Worm (Caenorhabditis elegans) whole organism, young adult: ENCODE results near the gene Y67D8B.3.
A peak's percentile ranks its signal among the peaks of the same experiment; 100 is the strongest.

Experiments
- B0019.2 ChIP-seq: fragments of 200-800 bp; sonication (Bioruptor generic); conservative IDR thresholded peaks from 2 replicates; pipeline ENCODE4 v1.3.6; 2022; ENCODE audit warnings: missing genetic modification reagents, missing genetic modification characterization, missing compliant biosample characterization
- B0035.1 ChIP-seq: sonication (generic microtip); optimal IDR thresholded peaks from 2 replicates; lab custom pipeline; 2016; ENCODE audit warnings: missing genetic modification characterization, mild to moderate bottlenecking, missing compliant biosample characterization, missing genotype, missing genetic modification reagents
- D2030.7 ChIP-seq: fragments of 200-800 bp; sonication (Bioruptor generic); IDR thresholded peaks from 2 replicates; pipeline ENCODE4 v1.3.6; 2022; ENCODE audit warnings: missing genetic modification reagents, missing genetic modification characterization, missing compliant biosample characterization
- F22D6.2 ChIP-seq: sonication (generic microtip); optimal IDR thresholded peaks from 2 replicates; lab custom pipeline; 2016; ENCODE audit warnings: mild to moderate bottlenecking, missing genetic modification characterization, missing compliant biosample characterization
- F33H1.4 ChIP-seq: fragments of 200-800 bp; sonication (Bioruptor generic); IDR thresholded peaks from 2 replicates; pipeline ENCODE4 v1.3.6; 2022; ENCODE audit warnings: missing genetic modification reagents, missing genetic modification characterization, missing compliant biosample characterization
- F37B4.10 ChIP-seq: fragments of 200-800 bp; sonication (Bioruptor generic); IDR thresholded peaks from 2 replicates; pipeline ENCODE4 v1.3.6; 2022; ENCODE audit warnings: missing genetic modification characterization, missing compliant biosample characterization
- F55B11.4 ChIP-seq: sonication (generic microtip); optimal IDR thresholded peaks from 2 replicates; lab custom pipeline; 2016; ENCODE audit warnings: missing compliant biosample characterization, missing genetic modification characterization, borderline replicate concordance; ENCODE audit not compliant: insufficient read depth
- F57A8.1 ChIP-seq: fragments of 200-800 bp; sonication (Bioruptor generic); optimal IDR thresholded peaks from 2 replicates; lab custom pipeline; 2018; ENCODE audit warnings: mild to moderate bottlenecking, missing genetic modification characterization, moderate library complexity, missing compliant biosample characterization
- F57C9.4 ChIP-seq: sonication (generic microtip); optimal IDR thresholded peaks from 2 replicates; lab custom pipeline; 2017; ENCODE audit warnings: mild to moderate bottlenecking, missing genetic modification characterization, missing compliant biosample characterization
- K12H6.12 ChIP-seq: fragments of 200-800 bp; sonication (Bioruptor generic); optimal IDR thresholded peaks from 2 replicates; lab custom pipeline; 2018; ENCODE audit warnings: mild to moderate bottlenecking, missing genetic modification characterization, missing compliant biosample characterization
- T07F8.4 ChIP-seq: sonication (generic microtip); optimal IDR thresholded peaks from 2 replicates; lab custom pipeline; 2016; ENCODE audit warnings: mild to moderate bottlenecking, missing genetic modification characterization, moderate library complexity, missing compliant biosample characterization
- Y79H2A.3 ChIP-seq: fragments of 200-800 bp; sonication (Bioruptor generic); conservative IDR thresholded peaks from 2 replicates; pipeline ENCODE4 v1.3.6; 2022; ENCODE audit warnings: missing genetic modification reagents, missing genetic modification characterization, missing compliant biosample characterization
- Y95B8A.8 ChIP-seq: fragments of 200-800 bp; sonication (Bioruptor generic); IDR thresholded peaks from 2 replicates; pipeline ENCODE4 v1.3.6; 2022; ENCODE audit warnings: missing genetic modification reagents, missing genetic modification characterization, missing compliant biosample characterization
- ZK185.1 ChIP-seq: sonication (generic microtip); optimal IDR thresholded peaks from 2 replicates; lab custom pipeline; 2016; ENCODE audit warnings: mild to moderate bottlenecking, missing genetic modification characterization, missing compliant biosample characterization; ENCODE audit not compliant: poor library complexity, severe bottlenecking
- athp-1 ChIP-seq: sonication (generic microtip); optimal IDR thresholded peaks from 2 replicates; lab custom pipeline; 2017; ENCODE audit warnings: mild to moderate bottlenecking, missing genetic modification characterization, missing compliant biosample characterization
- ccch-3 ChIP-seq: fragments of 200-800 bp; sonication (Bioruptor generic); optimal IDR thresholded peaks from 2 replicates; lab custom pipeline; 2018; ENCODE audit warnings: mild to moderate bottlenecking, missing genetic modification characterization, missing compliant biosample characterization
- ceh-100 ChIP-seq: fragments of 200-800 bp; sonication (Bioruptor generic); IDR thresholded peaks from 2 replicates; pipeline ENCODE4 v1.3.6; 2022; ENCODE audit warnings: missing genetic modification reagents, missing genetic modification characterization, missing compliant biosample characterization
- ceh-79 ChIP-seq: sonication (generic microtip); optimal IDR thresholded peaks from 2 replicates; lab custom pipeline; 2017; ENCODE audit warnings: mild to moderate bottlenecking, missing genetic modification characterization, missing compliant biosample characterization
- ceh-91 ChIP-seq: fragments of 200-800 bp; sonication (Bioruptor generic); IDR thresholded peaks from 2 replicates; pipeline ENCODE4 v1.3.6; 2022; ENCODE audit warnings: missing genetic modification reagents, missing genetic modification characterization, missing compliant biosample characterization
- dox-1 ChIP-seq: fragments of 200-800 bp; sonication (Bioruptor generic); IDR thresholded peaks from 2 replicates; pipeline ENCODE4 v1.3.6; 2022; ENCODE audit warnings: missing genetic modification reagents, missing genetic modification characterization, missing compliant biosample characterization
- efl-1 ChIP-seq: fragments of 150-350 bp; optimal IDR thresholded peaks from 2 replicates; lab custom pipeline; 2014; ENCODE audit warnings: missing biosample characterization, missing genetic modification reagents, missing genetic modification characterization
- egl-44 ChIP-seq: fragments of 200-800 bp; sonication (Bioruptor generic); IDR thresholded peaks from 2 replicates; pipeline ENCODE4 v1.3.6; 2022; ENCODE audit warnings: missing genetic modification reagents, missing genetic modification characterization, missing compliant biosample characterization
- ekl-4 ChIP-seq: fragments of 200-800 bp; sonication (Bioruptor generic); IDR thresholded peaks from 2 replicates; pipeline ENCODE4 v1.3.6; 2022; ENCODE audit warnings: missing genetic modification reagents, missing genetic modification characterization, missing compliant biosample characterization
- gei-17 ChIP-seq: fragments of 200-800 bp; sonication (Bioruptor generic); optimal IDR thresholded peaks from 2 replicates; lab custom pipeline; 2018; ENCODE audit warnings: mild to moderate bottlenecking, missing genetic modification characterization, missing compliant biosample characterization
- hlh-12 ChIP-seq: sonication (generic microtip); optimal IDR thresholded peaks from 2 replicates; lab custom pipeline; 2016; ENCODE audit warnings: missing genetic modification characterization, missing compliant biosample characterization
- lag-1 ChIP-seq: fragments of 200-800 bp; sonication (Bioruptor generic); IDR thresholded peaks from 2 replicates; pipeline ENCODE4 v1.3.6; 2022; ENCODE audit warnings: missing genetic modification reagents, missing genetic modification characterization, missing compliant biosample characterization
- let-526 ChIP-seq: fragments of 200-800 bp; sonication (Bioruptor generic); IDR thresholded peaks from 2 replicates; pipeline ENCODE4 v1.3.6; 2022; ENCODE audit warnings: missing genetic modification reagents, missing genetic modification characterization, missing compliant biosample characterization
- let-607 ChIP-seq, 2 experiments: fragments of 200-800 bp in 1 of 2; sonication (Bioruptor generic) in 1 of 2; sonication (generic microtip) in 1 of 2; optimal IDR thresholded peaks; 2 replicates each; lab custom pipeline; 2016 to 2018; ENCODE audit warnings: mild to moderate bottlenecking in 2 of 2, missing compliant biosample characterization in 2 of 2, missing genetic modification characterization in 2 of 2, moderate library complexity in 2 of 2, missing genotype in 1 of 2
- lin-26 ChIP-seq: fragments of 200-800 bp; sonication (Bioruptor generic); IDR thresholded peaks from 2 replicates; pipeline ENCODE4 v1.3.6; 2022; ENCODE audit warnings: missing genetic modification reagents, missing genetic modification characterization, missing compliant biosample characterization
- lin-40 ChIP-seq: sonication (generic microtip); optimal IDR thresholded peaks from 2 replicates; lab custom pipeline; 2016; ENCODE audit warnings: missing genetic modification characterization, mild to moderate bottlenecking, missing compliant biosample characterization, missing genotype, missing genetic modification reagents
- lsl-1 ChIP-seq: fragments of 200-800 bp; sonication (Bioruptor generic); optimal IDR thresholded peaks from 2 replicates; lab custom pipeline; 2018; ENCODE audit warnings: mild to moderate bottlenecking, missing genetic modification characterization, moderate library complexity, missing compliant biosample characterization
- madf-6 ChIP-seq: fragments of 200-800 bp; sonication (Bioruptor generic); IDR thresholded peaks from 2 replicates; pipeline ENCODE4 v1.3.6; 2022; ENCODE audit warnings: missing genetic modification reagents, missing genetic modification characterization, missing compliant biosample characterization
- mes-4 ChIP-seq: sonication (generic microtip); optimal IDR thresholded peaks from 2 replicates; lab custom pipeline; 2016; ENCODE audit warnings: missing genotype, missing genetic modification characterization, missing compliant biosample characterization
- mxl-1 ChIP-seq: sonication (generic microtip); optimal IDR thresholded peaks from 2 replicates; lab custom pipeline; 2016; ENCODE audit warnings: missing genetic modification characterization, missing compliant biosample characterization
- nfya-1 ChIP-seq: sonication (generic microtip); optimal IDR thresholded peaks from 2 replicates; lab custom pipeline; 2017; ENCODE audit warnings: antibody characterized with exemption, missing compliant biosample characterization, missing genetic modification characterization, borderline replicate concordance; ENCODE audit not compliant: insufficient read depth
- nhr-120 ChIP-seq: fragments of 200-800 bp; sonication (Bioruptor generic); IDR thresholded peaks from 2 replicates; pipeline ENCODE4 v1.3.6; 2022; ENCODE audit warnings: missing genetic modification characterization, missing compliant biosample characterization
- nhr-27 ChIP-seq: fragments of 200-800 bp; sonication (Bioruptor generic); optimal IDR thresholded peaks from 2 replicates; lab custom pipeline; 2018; ENCODE audit warnings: mild to moderate bottlenecking, missing genetic modification characterization, moderate library complexity, missing compliant biosample characterization
- nhr-80 ChIP-seq: sonication (generic microtip); optimal IDR thresholded peaks from 2 replicates; lab custom pipeline; 2016; ENCODE audit warnings: missing genetic modification characterization, missing compliant biosample characterization
- nhr-90 ChIP-seq: sonication (generic microtip); optimal IDR thresholded peaks from 2 replicates; lab custom pipeline; 2016; ENCODE audit warnings: missing genotype, mild to moderate bottlenecking, missing genetic modification characterization, missing compliant biosample characterization
- pha-4 ChIP-seq: fragments of 150-350 bp; sonication (generic microtip); optimal IDR thresholded peaks from 2 replicates; lab custom pipeline; 2014; ENCODE audit warnings: missing biosample characterization, missing genetic modification reagents, missing genetic modification characterization
- snpc-1.1 ChIP-seq: sonication (generic microtip); optimal IDR thresholded peaks from 2 replicates; lab custom pipeline; 2017; ENCODE audit warnings: missing genetic modification characterization, mild to moderate bottlenecking, missing compliant biosample characterization, antibody characterized with exemption, moderate library complexity, missing genotype, missing genetic modification reagents; ENCODE audit not compliant: insufficient read depth
- snpc-1.3 ChIP-seq: sonication (generic microtip); optimal IDR thresholded peaks from 2 replicates; lab custom pipeline; 2017; ENCODE audit warnings: missing genetic modification characterization, mild to moderate bottlenecking, missing compliant biosample characterization, antibody characterized with exemption, moderate library complexity, missing genotype, missing genetic modification reagents; ENCODE audit not compliant: insufficient read depth
- tbp1 ChIP-seq: fragments of 200-800 bp; sonication (Bioruptor generic); optimal IDR thresholded peaks from 2 replicates; lab custom pipeline; 2018; ENCODE audit warnings: mild to moderate bottlenecking, missing genetic modification characterization, missing compliant biosample characterization
- tbx-9 ChIP-seq: sonication (generic microtip); optimal IDR thresholded peaks from 2 replicates; lab custom pipeline; 2016; ENCODE audit warnings: borderline replicate concordance, missing genetic modification characterization, inconsistent platforms, missing compliant biosample characterization
- unc-130 ChIP-seq: sonication (generic microtip); optimal IDR thresholded peaks from 2 replicates; lab custom pipeline; 2016; ENCODE audit warnings: missing genetic modification reagents, missing genetic modification characterization, missing compliant biosample characterization
- xnd-1 ChIP-seq: sonication (generic microtip); optimal IDR thresholded peaks from 2 replicates; lab custom pipeline; 2016; ENCODE audit warnings: missing genotype, missing genetic modification reagents, missing genetic modification characterization, missing compliant biosample characterization
- zfh-2 ChIP-seq: fragments of 200-800 bp; sonication (Bioruptor generic); conservative IDR thresholded peaks from 2 replicates; pipeline ENCODE4 v1.3.6; 2022; ENCODE audit warnings: missing genetic modification reagents, missing genetic modification characterization, missing compliant biosample characterization
- ztf-26 ChIP-seq: sonication (generic microtip); optimal IDR thresholded peaks from 2 replicates; lab custom pipeline; 2017; ENCODE audit warnings: missing genetic modification characterization, missing compliant biosample characterization

The Y67D8B.3 gene

DNA sequence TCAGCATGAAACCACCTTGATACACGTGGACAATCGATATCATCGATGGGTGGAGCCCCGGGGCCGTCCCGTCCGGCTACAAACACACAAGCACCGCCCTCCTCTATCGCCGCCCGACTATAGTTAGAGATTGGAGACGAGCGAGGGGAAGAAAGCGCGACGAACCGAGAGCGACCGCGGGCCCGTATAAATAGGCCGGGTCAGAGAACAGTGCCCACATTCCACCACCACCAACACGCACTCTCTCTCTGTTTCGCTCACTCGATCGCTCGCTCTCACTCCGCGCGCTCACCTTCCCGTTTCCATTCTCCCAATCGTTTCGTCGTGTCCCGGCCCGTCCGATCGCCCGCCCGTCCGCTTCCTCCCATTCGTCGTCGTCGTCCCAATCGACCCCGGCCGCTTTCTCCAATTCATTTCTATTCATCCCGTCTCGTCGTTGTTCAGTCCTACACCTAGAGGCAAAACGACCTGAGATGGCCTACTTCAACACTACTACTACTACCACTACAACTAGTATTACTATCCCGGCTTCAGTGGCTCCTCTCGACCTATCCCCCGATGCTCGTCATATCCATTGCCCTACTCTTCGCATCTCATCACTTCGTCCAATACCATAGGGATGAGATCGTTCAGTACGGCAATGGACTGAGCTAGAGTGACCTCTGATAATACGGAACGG is 30.8 kb upstream of the Y67D8B.3 start (continued):
- TF ChIP-seq lag-1 (GFP tag; lab: Robert Waterston, UW): no peak
- peak; percentile 67 for TF ChIP-seq dox-1 (GFP tag; lab: Robert Waterston, UW)
- peak; percentile 73 for TF ChIP-seq nhr-80 (tag; lab: Kevin White, UChicago)
- peak; percentile 56 to 76 for TF ChIP-seq let-607 (tag; optimal IDR thresholded peaks at IDR 0.05; lab: Kevin White, UChicago)
- TF ChIP-seq D2030.7 (GFP tag; lab: Robert Waterston, UW): no peak
- no peak for TF ChIP-seq lin-26 (GFP tag; lab: Robert Waterston, UW)
- no peak for TF ChIP-seq mxl-1
- no peak for TF ChIP-seq F57A8.1 (GFP tag; lab: Kevin White, UChicago)
- TF ChIP-seq ZK185.1: peak; percentile 62
- TF ChIP-seq gei-17: peak; percentile 43
- TF ChIP-seq athp-1 (tag; lab: Kevin White, UChicago): no peak
- no peak for TF ChIP-seq ccch-3 (GFP tag; lab: Kevin White, UChicago)
- TF ChIP-seq B0019.2 (GFP tag; lab: Robert Waterston, UW): no peak
- no peak for TF ChIP-seq Y79H2A.3 (GFP tag; lab: Robert Waterston, UW)
- TF ChIP-seq egl-44 (GFP tag; lab: Robert Waterston, UW): no peak
- TF ChIP-seq F22D6.2: no peak
- no peak for TF ChIP-seq nhr-120 (GFP tag; lab: Robert Waterston, UW)
- no peak for TF ChIP-seq T07F8.4 (tag; lab: Kevin White, UChicago)
- no peak for TF ChIP-seq let-526 (GFP tag; lab: Robert Waterston, UW)
- TF ChIP-seq ceh-79 (tag; lab: Kevin White, UChicago): no peak
- no peak for TF ChIP-seq tbx-9 (tag; lab: Kevin White, UChicago)
- no peak for TF ChIP-seq K12H6.12 (tag; lab: Kevin White, UChicago)
- no peak for TF ChIP-seq ztf-26 (tag; lab: Kevin White, UChicago)
- peak; percentile 54 for TF ChIP-seq lin-40 (tag; lab: Kevin White, UChicago)
- no peak for TF ChIP-seq F33H1.4 (GFP tag; lab: Robert Waterston, UW)
- TF ChIP-seq Y95B8A.8: no peak
- no peak for TF ChIP-seq hlh-12 (tag; lab: Kevin White, UChicago)
- TF ChIP-seq nfya-1 (tag; lab: Kevin White, UChicago): no peak
- TF ChIP-seq B0035.1 (tag; lab: Kevin White, UChicago): no peak
- peak; percentile 2 for TF ChIP-seq F57C9.4 (tag; lab: Kevin White, UChicago)
- TF ChIP-seq lsl-1 (GFP tag; lab: Kevin White, UChicago): no peak
- TF ChIP-seq nhr-27 (tag; lab: Kevin White, UChicago): no peak
- TF ChIP-seq unc-130: no peak
- no peak for TF ChIP-seq mes-4
- no peak for TF ChIP-seq F55B11.4 (tag; lab: Kevin White, UChicago)
- no peak for TF ChIP-seq snpc-1.3
- TF ChIP-seq ceh-91: no peak
- peak; percentile 97 for TF ChIP-seq zfh-2
- TF ChIP-seq madf-6 (GFP tag; lab: Robert Waterston, UW): no peak
- no peak for TF ChIP-seq ekl-4 (GFP tag; lab: Robert Waterston, UW)
- TF ChIP-seq nhr-90 (tag; lab: Kevin White, UChicago): no peak
- peak; percentile 51 for TF ChIP-seq tbp1 (GFP tag; lab: Kevin White, UChicago)
- TF ChIP-seq xnd-1: no peak
- no peak for TF ChIP-seq efl-1
- 0 out of 2 replicates have a peak, but pooled peaks have one; percentile 50 for TF ChIP-seq F37B4.10
- TF ChIP-seq snpc-1.1 (tag; lab: Kevin White, UChicago): no peak
- no peak for TF ChIP-seq pha-4
- TF ChIP-seq ceh-100 (GFP tag; lab: Robert Waterston, UW): no peak
